Worm (Caenorhabditis elegans) whole organism, late embryonic: Measurements from ENCODE around the gene T25B6.5.

Experiments
- C08G9.2 ChIP-seq: sonication (generic microtip); optimal IDR thresholded peaks from 2 replicates; lab custom pipeline; 2016; ENCODE audit warnings: mild to moderate bottlenecking, missing genetic modification characterization, moderate library complexity, missing compliant biosample characterization
- F13H6.1 ChIP-seq: sonication (generic microtip); optimal IDR thresholded peaks from 2 replicates; lab custom pipeline; 2016; ENCODE audit warnings: missing genetic modification characterization, missing compliant biosample characterization
- K09A11.1 ChIP-seq: sonication (generic microtip); optimal IDR thresholded peaks from 2 replicates; lab custom pipeline; 2017; ENCODE audit warnings: antibody characterized with exemption, mild to moderate bottlenecking, missing genetic modification characterization, missing compliant biosample characterization; ENCODE audit not compliant: insufficient read depth
- T23F11.4 ChIP-seq: fragments of 200-800 bp; sonication (Bioruptor generic); optimal IDR thresholded peaks from 2 replicates; lab custom pipeline; 2018; ENCODE audit warnings: mild to moderate bottlenecking, missing genetic modification characterization, missing compliant biosample characterization
- Y22D7AL.16 ChIP-seq: sonication (generic microtip); optimal IDR thresholded peaks from 2 replicates; lab custom pipeline; 2016; ENCODE audit warnings: missing genetic modification characterization, missing compliant biosample characterization
- ahr-1 ChIP-seq: sonication (generic microtip); optimal IDR thresholded peaks from 2 replicates; lab custom pipeline; 2016; ENCODE audit warnings: missing genetic modification characterization, missing compliant biosample characterization
- ceh-19 ChIP-seq: fragments of 200-800 bp; sonication (Bioruptor generic); optimal IDR thresholded peaks from 2 replicates; lab custom pipeline; 2018; ENCODE audit warnings: mild to moderate bottlenecking, missing genetic modification characterization, missing compliant biosample characterization
- ceh-22 ChIP-seq: sonication (generic microtip); optimal IDR thresholded peaks from 2 replicates; lab custom pipeline; 2017; ENCODE audit warnings: missing biosample characterization, missing genetic modification characterization
- ceh-31 ChIP-seq: sonication (generic microtip); optimal IDR thresholded peaks from 2 replicates; lab custom pipeline; 2016; ENCODE audit warnings: missing genetic modification characterization, missing compliant biosample characterization
- ceh-45 ChIP-seq: fragments of 200-800 bp; sonication (Bioruptor generic); IDR thresholded peaks from 2 replicates; pipeline ENCODE4 v1.3.6; 2022; ENCODE audit warnings: missing genetic modification reagents, missing genetic modification characterization, missing compliant biosample characterization
- ceh-48 ChIP-seq: sonication (generic microtip); optimal IDR thresholded peaks from 2 replicates; lab custom pipeline; 2016; ENCODE audit warnings: missing genetic modification characterization, inconsistent platforms, missing compliant biosample characterization
- ceh-6 ChIP-seq: fragments of 200-800 bp; sonication (Bioruptor generic); optimal IDR thresholded peaks from 2 replicates; lab custom pipeline; 2018; ENCODE audit warnings: mild to moderate bottlenecking, missing genetic modification characterization, missing compliant biosample characterization
- ceh-9 ChIP-seq: sonication (generic microtip); optimal IDR thresholded peaks from 2 replicates; lab custom pipeline; 2016; ENCODE audit warnings: mild to moderate bottlenecking, missing genetic modification characterization, inconsistent platforms, missing compliant biosample characterization
- dmd-4 ChIP-seq: sonication (generic microtip); optimal IDR thresholded peaks from 2 replicates; lab custom pipeline; 2016; ENCODE audit warnings: borderline replicate concordance, missing genetic modification characterization, missing compliant biosample characterization
- ets-4 ChIP-seq: sonication (generic microtip); optimal IDR thresholded peaks from 2 replicates; lab custom pipeline; 2016; ENCODE audit warnings: missing genetic modification characterization, missing compliant biosample characterization
- fax-1 ChIP-seq: sonication (generic microtip); optimal IDR thresholded peaks from 2 replicates; lab custom pipeline; 2016; ENCODE audit warnings: missing genotype, missing genetic modification characterization, missing compliant biosample characterization
- fkh-10 ChIP-seq: fragments of 150-350 bp; optimal IDR thresholded peaks from 2 replicates; lab custom pipeline; 2014; ENCODE audit warnings: missing biosample characterization, missing genetic modification reagents, missing genetic modification characterization
- fkh-6 ChIP-seq: sonication (generic microtip); optimal IDR thresholded peaks from 2 replicates; lab custom pipeline; 2016; ENCODE audit warnings: missing genetic modification characterization, missing compliant biosample characterization
- hlh-13 ChIP-seq: fragments of 200-800 bp; sonication (Bioruptor generic); optimal IDR thresholded peaks from 2 replicates; lab custom pipeline; 2018; ENCODE audit warnings: mild to moderate bottlenecking, missing genetic modification characterization, missing compliant biosample characterization
- hlh-30 ChIP-seq: sonication (generic microtip); optimal IDR thresholded peaks from 2 replicates; lab custom pipeline; 2017; ENCODE audit warnings: antibody characterized with exemption, missing genetic modification characterization, missing compliant biosample characterization; ENCODE audit not compliant: insufficient read depth
- hlh-8 ChIP-seq: sonication (generic microtip); optimal IDR thresholded peaks from 2 replicates; lab custom pipeline; 2016; ENCODE audit warnings: missing genotype, missing genetic modification characterization, missing compliant biosample characterization
- mec-3 ChIP-seq: sonication (generic microtip); optimal IDR thresholded peaks from 2 replicates; lab custom pipeline; 2016; ENCODE audit warnings: borderline replicate concordance, missing genetic modification characterization, missing compliant biosample characterization
- nfya-1 ChIP-seq: sonication (generic microtip); optimal IDR thresholded peaks from 2 replicates; lab custom pipeline; 2017; ENCODE audit warnings: missing genetic modification characterization, mild to moderate bottlenecking, missing compliant biosample characterization, antibody characterized with exemption, moderate library complexity
- nhr-11 ChIP-seq: fragments of 150-350 bp; optimal IDR thresholded peaks from 2 replicates; lab custom pipeline; 2014; ENCODE audit warnings: missing biosample characterization, missing genetic modification characterization
- nhr-232 ChIP-seq: sonication (generic microtip); optimal IDR thresholded peaks from 2 replicates; lab custom pipeline; 2016; ENCODE audit warnings: missing genetic modification characterization, missing compliant biosample characterization
- pax-1 ChIP-seq: fragments of 150-350 bp; optimal IDR thresholded peaks from 2 replicates; lab custom pipeline; 2014; ENCODE audit warnings: missing biosample characterization, missing genetic modification characterization
- pha-4 ChIP-seq: fragments of 150-350 bp; optimal IDR thresholded peaks from 2 replicates; lab custom pipeline; 2018; ENCODE audit warnings: missing biosample characterization, missing genetic modification reagents, missing genetic modification characterization
- pros-1 ChIP-seq: fragments of 150-350 bp; optimal IDR thresholded peaks from 2 replicates; lab custom pipeline; 2014; ENCODE audit warnings: missing biosample characterization, missing genetic modification reagents, missing genetic modification characterization
- rnt-1 ChIP-seq: sonication (generic microtip); optimal IDR thresholded peaks from 2 replicates; lab custom pipeline; 2016; ENCODE audit warnings: missing genetic modification characterization, missing compliant biosample characterization
- sdc-2 ChIP-seq: sonication (generic microtip); optimal IDR thresholded peaks from 2 replicates; lab custom pipeline; 2016; ENCODE audit warnings: missing genotype, missing genetic modification characterization, missing compliant biosample characterization
- sox-2 ChIP-seq: fragments of 200-800 bp; sonication (Bioruptor generic); IDR thresholded peaks from 2 replicates; pipeline ENCODE4 v1.3.6; 2022; ENCODE audit warnings: missing genetic modification reagents, missing genetic modification characterization, missing compliant biosample characterization
- sox-4 ChIP-seq: sonication (generic microtip); optimal IDR thresholded peaks from 2 replicates; lab custom pipeline; 2017; ENCODE audit warnings: mild to moderate bottlenecking, missing genetic modification characterization, inconsistent platforms, missing compliant biosample characterization
- syd-9 ChIP-seq: sonication (generic microtip); optimal IDR thresholded peaks from 2 replicates; lab custom pipeline; 2016; ENCODE audit warnings: mild to moderate bottlenecking, missing genetic modification characterization, moderate library complexity, missing compliant biosample characterization
- tbx-2 ChIP-seq: sonication (generic microtip); optimal IDR thresholded peaks from 2 replicates; lab custom pipeline; 2016; ENCODE audit warnings: missing genetic modification characterization, missing compliant biosample characterization
- tbx-7 ChIP-seq: sonication (generic microtip); optimal IDR thresholded peaks from 2 replicates; lab custom pipeline; 2016; ENCODE audit warnings: missing genotype, missing genetic modification characterization, missing compliant biosample characterization
- unc-86 ChIP-seq: sonication (generic microtip); optimal IDR thresholded peaks from 2 replicates; lab custom pipeline; 2016; ENCODE audit warnings: missing genetic modification characterization, missing compliant biosample characterization
- zip-5 ChIP-seq: sonication (generic microtip); optimal IDR thresholded peaks from 2 replicates; lab custom pipeline; 2016; ENCODE audit warnings: missing genetic modification characterization, missing compliant biosample characterization

T25B6.5 gene

ce11 chrX:9053426-9053825 lies 31.9 kb upstream of the T25B6.5 start:
- TF ChIP-seq pax-1 (tag; lab: Kevin White, UChicago) (no peak), ceh-45 (no peak), ceh-22 (tag; lab: Kevin White, UChicago) (no peak), sox-2 (GFP tag; lab: Robert Waterston, UW) (no peak), hlh-13 (GFP tag; lab: Kevin White, UChicago) (no peak), sox-4 (tag; lab: Kevin White, UChicago) (no peak), mec-3 (tag; lab: Kevin White, UChicago) (no peak), syd-9 (no peak), ceh-6 (GFP tag; lab: Kevin White, UChicago) (no peak), hlh-8 (tag; lab: Kevin White, UChicago) (no peak)
- TF ChIP-seq, all 69 proteins: peak for 0

ce11 chrX:9048657-9049056 lies 27.1 kb upstream of the T25B6.5 start, which contains the start of gene F47E1.20:
F47E1.20 (plus strand) TSS chrX:9048957.
- no peak for TF ChIP-seq pha-4 (tag; lab: Kevin White, UChicago)

- TF ChIP-seq nhr-232 (tag; lab: Kevin White, UChicago) (no peak), pros-1 (no peak), fkh-6 (tag; lab: Kevin White, UChicago) (no peak), Y22D7AL.16 (tag; lab: Kevin White, UChicago) (no peak), C08G9.2 (tag; lab: Kevin White, UChicago) (no peak), K09A11.1 (tag; lab: Kevin White, UChicago) (no peak), hlh-30 (tag; lab: Kevin White, UChicago) (no peak), dmd-4 (no peak), hlh-8 (tag; lab: Kevin White, UChicago) (no peak), pax-1 (tag; lab: Kevin White, UChicago) (no peak), fax-1 (tag; lab: Kevin White, UChicago) (no peak)
These were observed 24.4 kb upstream of the T25B6.5 start, which contains the start of gene prdm-14 for ce11 chrX:9045913-9046312. prdm-14 (plus strand) TSS chrX:9046213.

ce11 chrX:9036237-9036636 lies 14.7 kb upstream of the T25B6.5 start:
- TF ChIP-seq nhr-11 (tag; lab: Kevin White, UChicago) (no peak), nfya-1 (no peak), T23F11.4 (GFP tag; lab: Kevin White, UChicago) (no peak), ceh-48 (tag; lab: Kevin White, UChicago) (no peak), ets-4 (tag; lab: Kevin White, UChicago) (no peak)

ce11 chrX:9035142-9035541 lies 13.6 kb upstream of the T25B6.5 start:
- TF ChIP-seq syd-9 (no peak), hlh-8 (tag; lab: Kevin White, UChicago) (no peak), hlh-13 (GFP tag; lab: Kevin White, UChicago) (no peak), ahr-1 (tag; lab: Kevin White, UChicago) (no peak), zip-5 (tag; lab: Kevin White, UChicago) (no peak), mec-3 (tag; lab: Kevin White, UChicago) (no peak), sdc-2 (no peak), ceh-31 (tag; lab: Kevin White, UChicago) (no peak), ceh-45 (no peak), ceh-19 (GFP tag; lab: Kevin White, UChicago) (no peak), ceh-9 (tag; lab: Kevin White, UChicago) (no peak), fkh-6 (tag; lab: Kevin White, UChicago) (no peak), tbx-2 (tag; lab: Kevin White, UChicago) (no peak), rnt-1 (tag; lab: Kevin White, UChicago) (no peak), nfya-1 (no peak), fkh-10 (no peak), Y22D7AL.16 (tag; lab: Kevin White, UChicago) (no peak), F13H6.1 (no peak), unc-86 (tag; lab: Kevin White, UChicago) (no peak), tbx-7 (no peak)
